Fruit fly (Drosophila melanogaster) whole organism, embryonic: ENCODE results near the gene CG32488.

Experiments
- CG10209 ChIP-seq: fragments of 200-800 bp; sonication (Bioruptor generic); optimal IDR thresholded peaks from 3 replicates; lab custom pipeline; 2017; ENCODE audit warnings: missing biosample characterization, mild to moderate bottlenecking, missing genetic modification characterization, missing genetic modification reagents
- CG11247 ChIP-seq: fragments of 200-800 bp; sonication (Bioruptor generic); IDR thresholded peaks from 2 replicates; pipeline ENCODE4 v1.3.6; 2022; ENCODE audit warnings: missing biosample characterization, missing genetic modification characterization
- CG11723 ChIP-seq: fragments of 200-800 bp; sonication (Bioruptor generic); optimal IDR thresholded peaks from 2 replicates; lab custom pipeline; 2017; ENCODE audit warnings: missing biosample characterization, mild to moderate bottlenecking, missing genetic modification characterization
- CG12299 ChIP-seq: fragments of 200-800 bp; sonication (Bioruptor generic); optimal IDR thresholded peaks from 2 replicates; lab custom pipeline; 2018; ENCODE audit warnings: missing biosample characterization, mild to moderate bottlenecking, missing genetic modification characterization
- CG1233 ChIP-seq: fragments of 200-800 bp; sonication (Bioruptor generic); optimal IDR thresholded peaks from 4 replicates; lab custom pipeline; 2018; ENCODE audit warnings: missing biosample characterization, mild to moderate bottlenecking, missing genetic modification characterization
- CG14710 ChIP-seq: fragments of 200-800 bp; sonication (Bioruptor generic); optimal IDR thresholded peaks from 3 replicates; lab custom pipeline; 2019; ENCODE audit warnings: missing biosample characterization, mild to moderate bottlenecking, missing genetic modification characterization, moderate library complexity
- CG15269 ChIP-seq: fragments of 200-800 bp; sonication (Bioruptor generic); optimal IDR thresholded peaks from 2 replicates; lab custom pipeline; 2018; ENCODE audit warnings: missing biosample characterization, mild to moderate bottlenecking, missing genetic modification characterization, moderate library complexity
- CG15479 ChIP-seq: fragments of 200-800 bp; sonication (Bioruptor generic); optimal IDR thresholded peaks from 3 replicates; lab custom pipeline; 2019; ENCODE audit warnings: missing biosample characterization, mild to moderate bottlenecking, missing genetic modification characterization, moderate library complexity
- CG1603 ChIP-seq: fragments of 200-800 bp; sonication (Bioruptor generic); optimal IDR thresholded peaks from 2 replicates; lab custom pipeline; 2019; ENCODE audit warnings: missing biosample characterization, mild to moderate bottlenecking, missing genetic modification characterization, moderate library complexity
- CG31441 ChIP-seq: fragments of 200-800 bp; sonication (Bioruptor generic); IDR thresholded peaks from 2 replicates; pipeline ENCODE4 v1.3.6; 2022; ENCODE audit warnings: missing biosample characterization, missing genetic modification characterization
- CG33213 ChIP-seq: fragments of 200-800 bp; sonication (Bioruptor generic); optimal IDR thresholded peaks from 3 replicates; lab custom pipeline; 2016; ENCODE audit warnings: missing biosample characterization, missing genetic modification characterization
- CG33557 ChIP-seq: fragments of 200-800 bp; sonication (Bioruptor generic); optimal IDR thresholded peaks from 2 replicates; lab custom pipeline; 2019; ENCODE audit warnings: missing biosample characterization, mild to moderate bottlenecking, missing genetic modification characterization, moderate library complexity
- CG3838 ChIP-seq: fragments of 200-800 bp; sonication (Bioruptor generic); optimal IDR thresholded peaks from 3 replicates; lab custom pipeline; 2016; ENCODE audit warnings: missing biosample characterization, missing genetic modification characterization
- CG4820 ChIP-seq: fragments of 200-800 bp; sonication (Bioruptor generic); optimal IDR thresholded peaks from 3 replicates; lab custom pipeline; 2016; ENCODE audit warnings: missing biosample characterization, missing genetic modification characterization
- CG6272 ChIP-seq: fragments of 200-800 bp; sonication (Bioruptor generic); IDR thresholded peaks from 2 replicates; pipeline ENCODE4 v1.3.6; 2022; ENCODE audit warnings: missing biosample characterization, missing genetic modification characterization
- CG7556 ChIP-seq: fragments of 200-800 bp; sonication (Bioruptor generic); optimal IDR thresholded peaks from 2 replicates; lab custom pipeline; 2017; ENCODE audit warnings: missing biosample characterization, mild to moderate bottlenecking, missing genetic modification characterization
- CG7928 ChIP-seq: fragments of 200-800 bp; sonication (Bioruptor generic); optimal IDR thresholded peaks from 2 replicates; lab custom pipeline; 2017; ENCODE audit warnings: missing biosample characterization, mild to moderate bottlenecking, missing genetic modification characterization
- CG8388 ChIP-seq: fragments of 200-800 bp; sonication (Bioruptor generic); optimal IDR thresholded peaks from 2 replicates; lab custom pipeline; 2019; ENCODE audit warnings: missing biosample characterization, mild to moderate bottlenecking, missing genetic modification characterization, moderate library complexity
- CG8924 ChIP-seq: fragments of 200-800 bp; optimal IDR thresholded peaks from 3 replicates; lab custom pipeline; 2019; ENCODE audit warnings: missing biosample characterization, mild to moderate bottlenecking, missing genetic modification characterization, moderate library complexity
- CHES-1-like ChIP-seq: fragments of 200-800 bp; sonication (Bioruptor generic); optimal IDR thresholded peaks from 2 replicates; lab custom pipeline; 2016; ENCODE audit warnings: missing biosample characterization, missing genetic modification characterization
- CoRest ChIP-seq: fragments of 200-800 bp; sonication (Bioruptor generic); optimal IDR thresholded peaks from 3 replicates; lab custom pipeline; 2018; ENCODE audit warnings: missing biosample characterization, mild to moderate bottlenecking, missing genetic modification characterization, moderate library complexity
- Hsf ChIP-seq: fragments of 200-800 bp; sonication (Bioruptor generic); optimal IDR thresholded peaks from 3 replicates; lab custom pipeline; 2016; ENCODE audit warnings: missing biosample characterization, missing genetic modification characterization
- MTF-1 ChIP-seq: fragments of 200-800 bp; sonication (Bioruptor generic); optimal IDR thresholded peaks from 2 replicates; lab custom pipeline; 2018; ENCODE audit warnings: missing biosample characterization, mild to moderate bottlenecking, missing genetic modification characterization, borderline replicate concordance
- NC2β ChIP-seq: fragments of 200-800 bp; sonication (Bioruptor generic); optimal IDR thresholded peaks from 2 replicates; lab custom pipeline; 2016; ENCODE audit warnings: missing biosample characterization, missing genetic modification characterization
- NfI ChIP-seq: fragments of 200-800 bp; sonication (Bioruptor generic); optimal IDR thresholded peaks from 3 replicates; lab custom pipeline; 2018; ENCODE audit warnings: missing biosample characterization, mild to moderate bottlenecking, missing genetic modification characterization, moderate library complexity
- PHDP ChIP-seq: fragments of 200-800 bp; sonication (Bioruptor generic); optimal IDR thresholded peaks from 3 replicates; lab custom pipeline; 2018; ENCODE audit warnings: missing biosample characterization, mild to moderate bottlenecking, missing genetic modification characterization, moderate library complexity
- Pdp1 ChIP-seq, 2 experiments: fragments of 200-800 bp; sonication (Bioruptor generic); optimal IDR thresholded peaks; 3 replicates each; lab custom pipeline; 2016; ENCODE audit warnings: missing biosample characterization in 2 of 2, missing genetic modification characterization in 2 of 2, mild to moderate bottlenecking in 1 of 2, moderate library complexity in 1 of 2
- Ravus ChIP-seq: fragments of 200-800 bp; sonication (Bioruptor generic); IDR thresholded peaks from 2 replicates; pipeline ENCODE4 v1.3.6; 2022; ENCODE audit warnings: missing biosample characterization, missing genetic modification characterization
- Side ChIP-seq: fragments of 200-800 bp; sonication (Bioruptor generic); optimal IDR thresholded peaks from 2 replicates; lab custom pipeline; 2016; ENCODE audit warnings: missing biosample characterization, missing genetic modification characterization
- Spps ChIP-seq: fragments of 200-800 bp; sonication (Bioruptor generic); optimal IDR thresholded peaks from 2 replicates; lab custom pipeline; 2018; ENCODE audit warnings: missing biosample characterization, mild to moderate bottlenecking, missing genetic modification characterization
- Ssrp ChIP-seq: fragments of 200-800 bp; sonication (Bioruptor generic); optimal IDR thresholded peaks from 2 replicates; lab custom pipeline; 2018; ENCODE audit warnings: missing biosample characterization, mild to moderate bottlenecking, missing genetic modification characterization, moderate library complexity
- Xbp1 ChIP-seq: fragments of 200-800 bp; sonication (Bioruptor generic); optimal IDR thresholded peaks from 3 replicates; lab custom pipeline; 2016; ENCODE audit warnings: missing biosample characterization, mild to moderate bottlenecking, missing genetic modification characterization
- abd-A ChIP-seq: fragments of 200-800 bp; sonication (Bioruptor generic); optimal IDR thresholded peaks from 3 replicates; lab custom pipeline; 2019; ENCODE audit warnings: missing biosample characterization, mild to moderate bottlenecking, missing genetic modification characterization, moderate library complexity
- ase ChIP-seq: fragments of 200-800 bp; sonication (Bioruptor generic); IDR thresholded peaks from 3 replicates; pipeline ENCODE4 v1.3.6; 2022; ENCODE audit warnings: missing biosample characterization, missing genetic modification characterization
- dmrt99B ChIP-seq: fragments of 200-800 bp; sonication (Bioruptor generic); optimal IDR thresholded peaks from 2 replicates; lab custom pipeline; 2018; ENCODE audit warnings: missing biosample characterization, mild to moderate bottlenecking, missing genetic modification characterization, moderate library complexity
- exex ChIP-seq: fragments of 200-800 bp; sonication (Bioruptor generic); optimal IDR thresholded peaks from 4 replicates; lab custom pipeline; 2018; ENCODE audit warnings: missing biosample characterization, mild to moderate bottlenecking, missing genetic modification characterization, moderate library complexity
- grau ChIP-seq: fragments of 200-800 bp; optimal IDR thresholded peaks from 3 replicates; lab custom pipeline; 2019; ENCODE audit warnings: missing biosample characterization, mild to moderate bottlenecking, missing genetic modification characterization, moderate library complexity
- ind ChIP-seq: fragments of 200-800 bp; sonication (Bioruptor generic); optimal IDR thresholded peaks from 3 replicates; lab custom pipeline; 2016; ENCODE audit warnings: missing biosample characterization, missing genetic modification characterization
- pfk ChIP-seq: fragments of 200-800 bp; sonication (Bioruptor generic); optimal IDR thresholded peaks from 2 replicates; lab custom pipeline; 2018; ENCODE audit warnings: missing biosample characterization, mild to moderate bottlenecking, missing genetic modification characterization, moderate library complexity
- pzg ChIP-seq: fragments of 200-800 bp; sonication (Bioruptor generic); optimal IDR thresholded peaks from 3 replicates; lab custom pipeline; 2018; ENCODE audit warnings: missing biosample characterization, mild to moderate bottlenecking, missing genetic modification characterization, moderate library complexity
- row ChIP-seq: fragments of 200-800 bp; sonication (Bioruptor generic); IDR thresholded peaks from 3 replicates; pipeline ENCODE4 v1.3.6; 2022; ENCODE audit warnings: missing biosample characterization, missing genetic modification characterization
- schlank ChIP-seq: fragments of 200-800 bp; sonication (Bioruptor generic); optimal IDR thresholded peaks from 2 replicates; lab custom pipeline; 2018; ENCODE audit warnings: missing biosample characterization, mild to moderate bottlenecking, missing genetic modification characterization
- trem ChIP-seq: fragments of 200-800 bp; optimal IDR thresholded peaks from 3 replicates; lab custom pipeline; 2019; ENCODE audit warnings: missing biosample characterization, mild to moderate bottlenecking, missing genetic modification characterization, moderate library complexity
- zf30C ChIP-seq: fragments of 200-800 bp; sonication (Bioruptor generic); optimal IDR thresholded peaks from 3 replicates; lab custom pipeline; 2018; ENCODE audit warnings: missing biosample characterization, mild to moderate bottlenecking, missing genetic modification characterization

The CG32488 gene

DNA sequence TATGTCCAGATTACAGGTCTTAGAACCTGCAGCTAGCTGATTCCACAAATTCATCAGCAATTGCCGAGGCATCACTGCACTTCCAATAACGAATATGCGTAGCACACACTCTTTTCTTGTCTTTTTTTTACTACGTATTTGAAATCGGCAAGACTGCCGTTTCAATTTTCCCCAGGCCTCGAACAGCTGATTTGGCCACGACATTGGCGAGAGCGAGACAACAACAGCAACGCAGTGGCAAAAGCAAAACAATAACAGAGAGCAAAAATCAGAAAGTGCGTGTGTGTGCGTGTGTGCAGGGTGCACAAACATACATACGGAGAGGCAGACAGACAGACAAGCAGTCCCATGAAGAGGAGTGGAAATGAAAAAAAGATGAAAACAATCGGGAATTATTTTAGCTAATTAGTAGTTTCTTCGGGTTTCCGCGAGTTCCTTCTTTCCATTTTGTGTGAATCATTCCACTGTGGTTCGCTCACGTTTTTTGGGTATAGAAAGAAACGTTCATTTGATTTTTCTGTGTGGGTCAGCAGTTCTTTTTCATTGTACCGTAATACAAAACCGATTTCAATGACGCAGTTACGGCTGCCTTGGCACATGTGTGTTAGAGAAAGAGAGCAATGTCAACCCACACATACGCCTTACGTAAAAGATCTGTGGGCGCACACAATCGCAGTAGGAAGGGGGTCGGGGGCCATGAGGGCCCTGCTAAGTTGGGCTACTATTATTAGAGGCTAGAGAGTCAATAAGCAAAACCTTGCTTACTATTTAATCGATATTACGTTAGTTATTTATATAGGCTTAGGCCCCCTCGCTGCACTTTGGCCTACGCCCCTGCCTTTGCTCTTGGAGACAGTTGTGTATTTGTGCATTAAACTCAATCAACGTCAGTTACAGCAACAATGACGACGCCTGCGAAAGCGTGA is 44.4 kb upstream of the CG32488 start (continued):
- peak; percentile 97 for TF ChIP-seq NfI (GFP tag; lab: Kevin White, UChicago)
- peak; percentile 99 for TF ChIP-seq CHES-1-like (GFP tag; lab: Kevin White, UChicago)
- peak; percentile 97 for TF ChIP-seq NC2β
- TF ChIP-seq CG12299 (tag; lab: Kevin White, UChicago): peak; percentile 93
- TF ChIP-seq CG33213 (GFP tag; lab: Kevin White, UChicago): peak; percentile 99
- TF ChIP-seq CG3838: peak; percentile 95
- TF ChIP-seq Xbp1: peak; percentile 99
- TF ChIP-seq CG11247 (GFP tag; lab: Robert Waterston, UW): peak; percentile 99

DNA sequence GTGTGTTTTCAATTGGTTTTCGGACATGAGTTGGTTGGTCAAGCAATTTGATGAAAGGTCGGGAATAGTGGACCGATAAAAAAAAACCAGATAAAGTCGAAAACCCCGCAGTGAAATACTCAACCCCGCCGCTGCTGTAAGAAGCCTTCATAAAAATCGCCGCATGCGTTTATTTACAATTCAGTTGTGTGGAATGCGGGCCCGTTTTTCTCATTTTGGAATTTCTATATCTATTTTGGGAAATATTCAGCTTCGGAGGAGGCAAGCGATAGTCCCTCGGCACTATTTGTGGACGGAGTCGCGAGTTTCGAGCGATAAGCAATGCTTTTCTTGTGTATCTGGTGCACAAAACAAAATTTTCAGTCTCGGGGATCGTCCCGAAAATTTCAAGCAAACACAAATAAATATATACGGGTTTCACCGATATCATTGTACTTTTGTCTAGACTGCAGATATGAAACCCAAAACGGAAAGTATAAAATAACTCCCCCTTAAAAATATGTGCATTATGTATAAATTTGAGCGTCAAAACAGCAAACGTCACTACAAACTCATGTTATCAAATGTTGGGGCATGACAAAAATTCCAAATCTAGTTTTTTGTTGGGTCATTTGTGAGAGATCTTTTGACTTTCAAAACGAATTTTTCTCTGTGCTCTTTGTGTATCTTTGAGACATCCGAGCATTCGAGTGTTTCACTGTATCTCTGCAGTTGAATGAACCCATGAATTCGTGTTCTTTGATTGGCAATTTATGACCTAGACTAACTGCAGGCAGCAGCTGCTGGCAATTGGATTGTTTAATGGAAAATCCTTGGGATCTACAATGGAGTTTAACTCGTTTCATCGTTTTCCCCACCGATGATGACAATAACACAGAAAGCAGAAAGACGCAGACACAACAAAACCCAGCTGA is 43.4 kb upstream of the CG32488 start:
- TF ChIP-seq CG15269 (peak; percentile 47), CG8924 (peak; percentile 35), CG6272 (GFP tag; lab: Robert Waterston, UW) (no peak), CG1233 (GFP tag; lab: Kevin White, UChicago) (peak; percentile 13), grau (tag; lab: Kevin White, UChicago) (peak; percentile 79), CG7928 (no peak), Spps (tag; lab: Kevin White, UChicago) (peak; percentile 22), abd-A (tag; lab: Kevin White, UChicago) (no peak), Hsf (GFP tag; lab: Kevin White, UChicago) (peak; percentile 11), CG11723 (GFP tag; lab: Kevin White, UChicago) (peak; percentile 37), CG33557 (GFP tag; lab: Kevin White, UChicago) (peak; percentile 63), CG10209 (GFP tag; lab: Kevin White, UChicago) (peak; percentile 18), Pdp1 (GFP tag; optimal IDR thresholded peaks at IDR 0.05; lab: Kevin White, UChicago) (peak in 1 of 2 experiments; percentile 36), CG31441 (peak; percentile 41; the same call in 1 of the 2 replicates), CG12299 (tag; lab: Kevin White, UChicago) (peak; percentile 20), ind (GFP tag; lab: Kevin White, UChicago) (peak; percentile 10), row (peak; percentile 37), MTF-1 (GFP tag; lab: Kevin White, UChicago) (no peak), CG4820 (no peak), pzg (GFP tag; lab: Kevin White, UChicago) (no peak), schlank (tag; lab: Kevin White, UChicago) (no peak), ase (GFP tag; lab: Robert Waterston, UW) (no peak), CG1603 (tag; lab: Kevin White, UChicago) (peak; percentile 1), CoRest (peak; percentile 59), zf30C (GFP tag; lab: Kevin White, UChicago) (peak; percentile 87), CG8388 (GFP tag; lab: Kevin White, UChicago) (peak; percentile 29), pfk (GFP tag; lab: Kevin White, UChicago) (no peak), CG15479 (GFP tag; lab: Kevin White, UChicago) (peak; percentile 94), trem (tag; lab: Kevin White, UChicago) (peak; percentile 19), CG14710 (tag; lab: Kevin White, UChicago) (peak; percentile 30), Side (GFP tag; lab: Kevin White, UChicago) (no peak), CG7556 (GFP tag; lab: Kevin White, UChicago) (peak; percentile 49), PHDP (tag; lab: Kevin White, UChicago) (peak; percentile 9), dmrt99B (peak; percentile 50), Ssrp (peak; percentile 45), Ravus (no peak), exex (tag; lab: Kevin White, UChicago) (peak; percentile 21)
